Fruit fly (Drosophila melanogaster) whole organism, wandering third instar larva: ENCODE results near the gene CG11035.

Experiments used
- Dfd ChIP-seq: fragments of >200 bp; optimal IDR thresholded peaks from 2 replicates; lab custom pipeline; 2017; ENCODE audit warnings: missing biosample characterization, missing genetic modification characterization
- HLH106 ChIP-seq: fragments of 200-800 bp; optimal IDR thresholded peaks from 3 replicates; lab custom pipeline; 2019; ENCODE audit warnings: missing biosample characterization, mild to moderate bottlenecking, missing genetic modification characterization, moderate library complexity
- Hnf4 ChIP-seq: fragments of 200-800 bp; sonication (Bioruptor generic); optimal IDR thresholded peaks from 2 replicates; lab custom pipeline; 2016; ENCODE audit warnings: missing biosample characterization, mild to moderate bottlenecking, missing genetic modification characterization
- Hr78 ChIP-seq: fragments of >200 bp; optimal IDR thresholded peaks from 2 replicates; lab custom pipeline; 2017; ENCODE audit warnings: missing biosample characterization, missing genetic modification characterization
- Jra ChIP-seq: sonication (Bioruptor generic); optimal IDR thresholded peaks from 2 replicates; lab custom pipeline; 2016; ENCODE audit warnings: missing biosample characterization, missing genetic modification characterization
- Myc ChIP-seq: fragments of >200 bp; optimal IDR thresholded peaks from 2 replicates; lab custom pipeline; 2017
- N ChIP-seq: fragments of >200 bp; optimal IDR thresholded peaks from 2 replicates; lab custom pipeline; 2018; ENCODE audit warnings: missing biosample characterization, missing external identifiers, missing genetic modification characterization
- OdsH ChIP-seq: fragments of 200-800 bp; sonication (Bioruptor generic); optimal IDR thresholded peaks from 2 replicates; lab custom pipeline; 2016; ENCODE audit warnings: missing biosample characterization, mild to moderate bottlenecking, missing genetic modification characterization
- dl ChIP-seq, 2 experiments: fragments of 175-275, 200-275 bp in 1 of 2; fragments of 200-275 bp in 1 of 2; sonication (Bioruptor generic); optimal IDR thresholded peaks; lab custom pipeline; 2018; ENCODE audit warnings: mild to moderate bottlenecking in 2 of 2, missing biosample characterization in 2 of 2, missing genetic modification characterization in 2 of 2, moderate library complexity in 2 of 2; ENCODE audit not compliant: partially characterized antibody in 2 of 2, insufficient read depth in 1 of 2
- lola ChIP-seq: fragments of >200 bp; optimal IDR thresholded peaks from 2 replicates; lab custom pipeline; 2017; ENCODE audit warnings: missing biosample characterization, missing genetic modification characterization
- pan ChIP-seq: fragments of >200 bp; optimal IDR thresholded peaks from 2 replicates; lab custom pipeline; 2017
- psq ChIP-seq: fragments of 200-800 bp; sonication (Bioruptor generic); optimal IDR thresholded peaks from 3 replicates; lab custom pipeline; 2017; ENCODE audit warnings: missing biosample characterization, mild to moderate bottlenecking, missing genetic modification characterization, moderate library complexity
- sv ChIP-seq: fragments of 200-800 bp; sonication (Bioruptor generic); optimal IDR thresholded peaks from 3 replicates; lab custom pipeline; 2016; ENCODE audit warnings: missing biosample characterization, missing genetic modification characterization
- usp ChIP-seq: fragments of >200 bp; optimal IDR thresholded peaks from 2 replicates; lab custom pipeline; 2017; ENCODE audit warnings: missing biosample characterization, missing genetic modification characterization

dm6 chr3R:7990257-7990656, 42.6 kb downstream of the CG11035 start:
- no peak for TF ChIP-seq Myc (lab: Kevin White, UChicago)
- no peak for TF ChIP-seq usp (GFP tag; lab: Kevin White, UChicago)
- TF ChIP-seq OdsH (GFP tag; lab: Kevin White, UChicago): no peak
- TF ChIP-seq N (GFP tag; lab: Kevin White, UChicago): no peak
- TF ChIP-seq lola (GFP tag; lab: Kevin White, UChicago): no peak
- TF ChIP-seq dl (GFP tag; optimal IDR thresholded peaks at IDR 0.05; lab: Kevin White, UChicago; ENCODE audit: insufficient read depth in 1 of 2, partially characterized antibody in 2 of 2): no peak
- TF ChIP-seq sv (GFP tag; lab: Kevin White, UChicago): no peak
- peak; percentile 51 for TF ChIP-seq Dfd (GFP tag; lab: Kevin White, UChicago)
- TF ChIP-seq pan: no peak
- TF ChIP-seq Hr78 (GFP tag; lab: Kevin White, UChicago): no peak
- TF ChIP-seq HLH106 (tag; lab: Kevin White, UChicago): no peak
- TF ChIP-seq psq (GFP tag; lab: Kevin White, UChicago): no peak
- no peak for TF ChIP-seq Jra (GFP tag; lab: Kevin White, UChicago)
- no peak for TF ChIP-seq Hnf4
